Worm (Caenorhabditis elegans): ENCODE results near the gene K08E4.8.

The K08E4.8 gene

ce11 chrIV:12032383-12032782 is 28.7 kb downstream of the K08E4.8 start (continued):
- TF ChIP-seq mxl-2 (GFP tag; conservative IDR thresholded peaks at IDR 0.05) (no peak), ama-1 (optimal IDR thresholded peaks at IDR 0.05) (peak; percentile 37), madf-9 (GFP tag; conservative IDR thresholded peaks at IDR 0.05) (no peak), F37D6.2 (tag; optimal IDR thresholded peaks at IDR 0.05) (peak; percentile 23), saeg-2 (GFP tag; IDR thresholded peaks at IDR 0.05) (peak; percentile 66), lin-13 (GFP tag; optimal IDR thresholded peaks at IDR 0.05) (peak; percentile 85), nhr-76 (tag; optimal IDR thresholded peaks at IDR 0.05) (no peak), nhr-111 (GFP tag; optimal IDR thresholded peaks at IDR 0.05) (peak; percentile 24), ceh-44 (GFP tag; IDR thresholded peaks at IDR 0.05) (no peak)

ce11 chrIV:12031003-12031402 is 30.1 kb downstream of the K08E4.8 start, which contains the start of the genes T12G3.6 and mrpl-51:
T12G3.6 (minus strand) TSS chrIV:12031271.
mrpl-51 (plus strand) TSS chrIV:12031324.
- TF ChIP-seq unc-62 (GFP tag; optimal IDR thresholded peaks at IDR 0.05 in 1 of 2) (peak in 1 of 2 experiments; percentile 63), unc-62 (tag; optimal IDR thresholded peaks at IDR 0.05) (no peak), cey-2 (tag; optimal IDR thresholded peaks at IDR 0.05; ENCODE audit: borderline replicate concordance, insufficient read depth) (no peak), nhr-48 (tag; optimal IDR thresholded peaks at IDR 0.05) (no peak), F49E8.2 (tag; optimal IDR thresholded peaks at IDR 0.05; ENCODE audit: borderline replicate concordance) (no peak), aha-1 (tag) (peak; percentile 38)

- no peak for TF ChIP-seq fos-1 (tag; optimal IDR thresholded peaks at IDR 0.05)
- no peak for TF ChIP-seq snpc-1.2 (GFP tag; IDR thresholded peaks at IDR 0.05)
- no peak for TF ChIP-seq Y105C5A.15 (GFP tag; IDR thresholded peaks at IDR 0.05)
- TF ChIP-seq attf-4 (tag; optimal IDR thresholded peaks at IDR 0.05), result no peak
- peak; percentile 29 for TF ChIP-seq mep-1 (tag; optimal IDR thresholded peaks at IDR 0.05)
- TF ChIP-seq dmd-9 (GFP tag; IDR thresholded peaks at IDR 0.05), result no peak
- no peak for TF ChIP-seq lin-39 (tag; optimal IDR thresholded peaks at IDR 0.05)
- no peak for TF ChIP-seq daf-16 (GFP tag; optimal IDR thresholded peaks at IDR 0.05)
- peak; percentile 44 for TF ChIP-seq daf-16 (tag; optimal IDR thresholded peaks at IDR 0.05)
- TF ChIP-seq lin-38 (GFP tag; IDR thresholded peaks at IDR 0.05), result peak; percentile 42
- TF ChIP-seq lsy-2 (tag; optimal IDR thresholded peaks at IDR 0.05), result peak in 1 of 2 experiments; percentile 79
- no peak for TF ChIP-seq nhr-48 (tag; optimal IDR thresholded peaks at IDR 0.05)
- no peak for TF ChIP-seq pha-4 (GFP tag; IDR thresholded peaks at IDR 0.05)
- TF ChIP-seq pha-4 (tag; optimal IDR thresholded peaks at IDR 0.05), result no peak
- TF ChIP-seq dmd-8 (GFP tag; IDR thresholded peaks at IDR 0.05), result no peak
- TF ChIP-seq madf-9 (GFP tag; conservative IDR thresholded peaks at IDR 0.05), result no peak
- TF ChIP-seq ztf-7 (tag; optimal IDR thresholded peaks at IDR 0.05), result peak; percentile 86
- no peak for TF ChIP-seq ces-1 (GFP tag; optimal IDR thresholded peaks at IDR 0.05)
- TF ChIP-seq dmd-6 (GFP tag; IDR thresholded peaks at IDR 0.05), result 0 out of 2 replicates have a peak, but pooled peaks have one; percentile 8
- TF ChIP-seq daf-19 (GFP tag; conservative IDR thresholded peaks at IDR 0.05), result no peak
- TF ChIP-seq hmg-1.1 (GFP tag; IDR thresholded peaks at IDR 0.05), result no peak
- TF ChIP-seq zfp-2 (tag; optimal IDR thresholded peaks at IDR 0.05), result no peak
- TF ChIP-seq dpl-1 (GFP tag; optimal IDR thresholded peaks at IDR 0.05), result peak; percentile 61
- no peak for TF ChIP-seq F49E8.2 (tag; optimal IDR thresholded peaks at IDR 0.05; ENCODE audit: borderline replicate concordance)
- peak; percentile 12 for TF ChIP-seq hlh-30 (tag; optimal IDR thresholded peaks at IDR 0.05; ENCODE audit: insufficient read depth)
- TF ChIP-seq mdl-1 (tag; optimal IDR thresholded peaks at IDR 0.05), result no peak
- no peak for TF ChIP-seq R02D3.7 (tag; optimal IDR thresholded peaks at IDR 0.05)
- TF ChIP-seq cey-2 (tag; optimal IDR thresholded peaks at IDR 0.05; ENCODE audit: borderline replicate concordance, insufficient read depth), result no peak
- no peak for TF ChIP-seq Y75B8A.6 (GFP tag; IDR thresholded peaks at IDR 0.05)
- no peak for TF ChIP-seq mxl-3 (GFP tag; optimal IDR thresholded peaks at IDR 0.05)
- peak; percentile 39 for TF ChIP-seq dve-1 (tag; optimal IDR thresholded peaks at IDR 0.05; ENCODE audit: insufficient read depth)
- no peak for TF ChIP-seq nhr-41 (GFP tag; IDR thresholded peaks at IDR 0.05)
- peak; percentile 49 for TF ChIP-seq T20F7.1 (GFP tag; optimal IDR thresholded peaks at IDR 0.05)
- no peak for TF ChIP-seq daf-12 (tag; optimal IDR thresholded peaks at IDR 0.05)
- no peak for TF ChIP-seq ceh-28 (tag; optimal IDR thresholded peaks at IDR 0.05)
- no peak for TF ChIP-seq spr-1 (tag; optimal IDR thresholded peaks at IDR 0.05)
Measured at ce11 chrIV:12029722-12030182, 31.4 kb downstream of the K08E4.8 start, which contains the start of gene T12G3.11. T12G3.11 (minus strand) TSS chrIV:12029772.
